Worm (Caenorhabditis elegans) whole organism, L1 larva: Measurements from ENCODE around the gene srt-32.

Source experiments
- ama-1 ChIP-seq: fragments of 150-350 bp; optimal IDR thresholded peaks from 2 replicates; lab custom pipeline; 2014
- ces-1 ChIP-seq: fragments of 150-350 bp; optimal IDR thresholded peaks from 2 replicates; lab custom pipeline; 2014; ENCODE audit warnings: missing biosample characterization, missing genetic modification reagents, missing genetic modification characterization
- grh-1 ChIP-seq: fragments of 200-800 bp; sonication (Bioruptor generic); IDR thresholded peaks from 2 replicates; pipeline ENCODE4 v1.3.6; 2022; ENCODE audit warnings: missing genetic modification reagents, missing genetic modification characterization, missing compliant biosample characterization
- jun-1 ChIP-seq: fragments of 150-350 bp; optimal IDR thresholded peaks from 2 replicates; lab custom pipeline; 2014; ENCODE audit warnings: missing biosample characterization, missing genetic modification reagents, missing genetic modification characterization
- lin-15B ChIP-seq: fragments of 150-350 bp; sonication (generic microtip); optimal IDR thresholded peaks from 3 replicates; lab custom pipeline; 2014; ENCODE audit warnings: missing biosample characterization, missing genetic modification characterization
- mep-1 ChIP-seq: fragments of 150-350 bp; optimal IDR thresholded peaks from 2 replicates; lab custom pipeline; 2014; ENCODE audit warnings: missing biosample characterization, missing genetic modification characterization
- sptf-1 ChIP-seq: fragments of 150-350 bp; optimal IDR thresholded peaks from 2 replicates; lab custom pipeline; 2014; ENCODE audit warnings: missing biosample characterization, missing genetic modification characterization
- unc-62 ChIP-seq: fragments of 150-350 bp; optimal IDR thresholded peaks from 2 replicates; lab custom pipeline; 2014; ENCODE audit warnings: missing biosample characterization, missing genetic modification reagents, missing genetic modification characterization
- unc-86 ChIP-seq: sonication (generic microtip); optimal IDR thresholded peaks from 2 replicates; lab custom pipeline; 2016; ENCODE audit warnings: missing genetic modification characterization, missing compliant biosample characterization
- zag-1 ChIP-seq: fragments of 150-350 bp; optimal IDR thresholded peaks from 2 replicates; lab custom pipeline; 2014; ENCODE audit warnings: missing biosample characterization, missing genetic modification characterization
- zip-4 ChIP-seq: fragments of 200-800 bp; sonication (Bioruptor generic); optimal IDR thresholded peaks from 2 replicates; lab custom pipeline; 2018; ENCODE audit warnings: mild to moderate bottlenecking, missing genetic modification characterization, moderate library complexity, missing compliant biosample characterization

ce11 chrV:14521000-14521399 lies 38.4 kb upstream of the srt-32 start, which contains the start of gene C53A5.17:
- no peak for TF ChIP-seq sptf-1 (tag; lab: Kevin White, UChicago)
- TF ChIP-seq mep-1 = no peak
- TF ChIP-seq lin-15B (tag; lab: Kevin White, UChicago) = no peak
- no peak for TF ChIP-seq zag-1
- no peak for TF ChIP-seq grh-1
- no peak for TF ChIP-seq ces-1 (GFP tag; lab: Kevin White, UChicago)
- no peak for TF ChIP-seq ama-1
- TF ChIP-seq zip-4 = no peak
- no peak for TF ChIP-seq unc-86 (tag; lab: Kevin White, UChicago)
- no peak for TF ChIP-seq jun-1 (tag; lab: Kevin White, UChicago)
- no peak for TF ChIP-seq unc-62 (GFP tag; lab: Kevin White, UChicago)
